Fruit fly (Drosophila melanogaster) whole organism, embryonic: ENCODE measurements around the gene beta'COP.

Experiments used
- Adf1 ChIP-seq: fragments of 200-800 bp; sonication (Bioruptor generic); IDR thresholded peaks from 2 replicates; pipeline ENCODE4 v1.3.6; 2022; ENCODE audit warnings: missing biosample characterization, missing genetic modification characterization
- Aef1 ChIP-seq: fragments of 200-800 bp; sonication (Bioruptor generic); IDR thresholded peaks from 3 replicates; pipeline ENCODE4 v1.3.6; 2022; ENCODE audit warnings: missing biosample characterization, missing genetic modification characterization
- BEAF-32 ChIP-seq: fragments of 200-800 bp; sonication (Bioruptor generic); optimal IDR thresholded peaks from 3 replicates; lab custom pipeline; 2017; ENCODE audit warnings: missing biosample characterization, missing genetic modification characterization, mild to moderate bottlenecking, moderate library complexity, missing genetic modification reagents
- CG11398 ChIP-seq: fragments of 200-800 bp; sonication (Bioruptor generic); optimal IDR thresholded peaks from 2 replicates; lab custom pipeline; 2016; ENCODE audit warnings: missing biosample characterization, missing genetic modification characterization
- CG11696 ChIP-seq: fragments of 200-800 bp; sonication (Bioruptor generic); IDR thresholded peaks from 2 replicates; pipeline ENCODE4 v1.3.6; 2022; ENCODE audit warnings: missing biosample characterization, missing genetic modification characterization
- CG12104 ChIP-seq: fragments of 200-800 bp; sonication (Bioruptor generic); optimal IDR thresholded peaks from 3 replicates; lab custom pipeline; 2016; ENCODE audit warnings: missing biosample characterization, missing genetic modification characterization
- CG17912 ChIP-seq: fragments of 200-800 bp; sonication (Bioruptor generic); optimal IDR thresholded peaks from 2 replicates; lab custom pipeline; 2018; ENCODE audit warnings: missing biosample characterization, mild to moderate bottlenecking, missing genetic modification characterization
- CG18619 ChIP-seq: fragments of 200-800 bp; sonication (Bioruptor generic); optimal IDR thresholded peaks from 3 replicates; lab custom pipeline; 2017; ENCODE audit warnings: missing biosample characterization, mild to moderate bottlenecking, missing genetic modification characterization
- CG30431 ChIP-seq: fragments of 200-800 bp; sonication (Bioruptor generic); optimal IDR thresholded peaks from 2 replicates; lab custom pipeline; 2017; ENCODE audit warnings: missing biosample characterization, missing genetic modification characterization
- CG3065 ChIP-seq: fragments of 200-800 bp; sonication (Bioruptor generic); optimal IDR thresholded peaks from 2 replicates; lab custom pipeline; 2016; ENCODE audit warnings: missing biosample characterization, missing genetic modification characterization
- CG32532 ChIP-seq: fragments of 200-800 bp; sonication (Bioruptor generic); IDR thresholded peaks from 2 replicates; pipeline ENCODE4 v1.3.6; 2022; ENCODE audit warnings: missing biosample characterization, missing genetic modification characterization
- CG4424 ChIP-seq: fragments of 200-800 bp; sonication (Bioruptor generic); optimal IDR thresholded peaks from 3 replicates; lab custom pipeline; 2016; ENCODE audit warnings: missing biosample characterization, missing genetic modification characterization
- CG6175 ChIP-seq: fragments of 200-800 bp; sonication (Bioruptor generic); IDR thresholded peaks from 3 replicates; pipeline ENCODE4 v1.3.6; 2022; ENCODE audit warnings: missing biosample characterization, missing genetic modification characterization
- CG7745 ChIP-seq: fragments of 200-800 bp; sonication (Bioruptor generic); optimal IDR thresholded peaks from 2 replicates; lab custom pipeline; 2018; ENCODE audit warnings: missing biosample characterization, mild to moderate bottlenecking, missing genetic modification characterization, moderate library complexity
- CG8359 ChIP-seq: fragments of 200-800 bp; sonication (Bioruptor generic); optimal IDR thresholded peaks from 2 replicates; lab custom pipeline; 2017; ENCODE audit warnings: missing biosample characterization, mild to moderate bottlenecking, missing genetic modification characterization, borderline replicate concordance
- CG8478 ChIP-seq: fragments of >200 bp; optimal IDR thresholded peaks from 2 replicates; lab custom pipeline; 2018
- CG9437 ChIP-seq: fragments of 200-800 bp; sonication (Bioruptor generic); optimal IDR thresholded peaks from 2 replicates; lab custom pipeline; 2018; ENCODE audit warnings: missing biosample characterization, mild to moderate bottlenecking, missing genetic modification characterization
- CG9797 ChIP-seq: fragments of 200-800 bp; sonication (Bioruptor generic); optimal IDR thresholded peaks from 3 replicates; lab custom pipeline; 2018; ENCODE audit warnings: missing biosample characterization, mild to moderate bottlenecking, missing genetic modification characterization
- Dip3 ChIP-seq: fragments of 200-800 bp; sonication (Bioruptor generic); optimal IDR thresholded peaks from 3 replicates; lab custom pipeline; 2016; ENCODE audit warnings: missing biosample characterization, missing genetic modification characterization
- Dp ChIP-seq: fragments of 200-800 bp; sonication (Bioruptor generic); optimal IDR thresholded peaks from 2 replicates; lab custom pipeline; 2018; ENCODE audit warnings: missing biosample characterization, mild to moderate bottlenecking, missing genetic modification characterization, moderate library complexity
- Lim3 ChIP-seq: fragments of 200-800 bp; sonication (Bioruptor generic); IDR thresholded peaks from 2 replicates; pipeline ENCODE4 v1.3.6; 2022; ENCODE audit warnings: missing biosample characterization, missing genetic modification characterization
- MBD-R2 ChIP-seq: fragments of 200-800 bp; sonication (Bioruptor generic); IDR thresholded peaks from 2 replicates; pipeline ENCODE4 v1.3.6; 2022; ENCODE audit warnings: missing biosample characterization, missing genetic modification characterization
- Mad ChIP-seq: fragments of 200-800 bp; sonication (Bioruptor generic); optimal IDR thresholded peaks from 2 replicates; lab custom pipeline; 2016; ENCODE audit warnings: missing biosample characterization, missing genetic modification characterization
- Neu2 ChIP-seq: fragments of 200-800 bp; sonication (Bioruptor generic); optimal IDR thresholded peaks from 3 replicates; lab custom pipeline; 2016; ENCODE audit warnings: missing biosample characterization, missing genetic modification characterization, borderline replicate concordance
- Ravus ChIP-seq: fragments of 200-800 bp; sonication (Bioruptor generic); IDR thresholded peaks from 2 replicates; pipeline ENCODE4 v1.3.6; 2022; ENCODE audit warnings: missing biosample characterization, missing genetic modification characterization
- Sin3A ChIP-seq: fragments of >200 bp; optimal IDR thresholded peaks from 2 replicates; lab custom pipeline; 2018
- Sry-β ChIP-seq: fragments of 200-800 bp; sonication (Bioruptor generic); optimal IDR thresholded peaks from 2 replicates; lab custom pipeline; 2018; ENCODE audit warnings: missing biosample characterization, mild to moderate bottlenecking, missing genetic modification characterization, moderate library complexity
- Vsx1 ChIP-seq: fragments of 200-800 bp; sonication (Bioruptor generic); optimal IDR thresholded peaks from 2 replicates; lab custom pipeline; 2017; ENCODE audit warnings: missing biosample characterization, mild to moderate bottlenecking, missing genetic modification characterization, missing genetic modification reagents
- ato ChIP-seq: fragments of 200-800 bp; sonication (Bioruptor generic); IDR thresholded peaks from 2 replicates; pipeline ENCODE4 v1.3.6; 2022; ENCODE audit warnings: missing biosample characterization, missing genetic modification characterization; ENCODE audit not compliant: partially characterized antibody
- bigmax ChIP-seq: fragments of 200-800 bp; sonication (Bioruptor generic); optimal IDR thresholded peaks from 2 replicates; lab custom pipeline; 2018; ENCODE audit warnings: missing biosample characterization, mild to moderate bottlenecking, missing genetic modification characterization
- bsh ChIP-seq, 2 experiments: fragments of 200-800 bp; sonication (Bioruptor generic); optimal IDR thresholded peaks; 2 replicates each; lab custom pipeline; 2017 to 2018; ENCODE audit warnings: mild to moderate bottlenecking in 2 of 2, missing biosample characterization in 2 of 2, missing genetic modification characterization in 2 of 2, moderate library complexity in 1 of 2
- chif ChIP-seq, 2 experiments: fragments of 200-800 bp; sonication (Bioruptor generic); optimal IDR thresholded peaks; 3 replicates each; lab custom pipeline; 2016; ENCODE audit warnings: missing biosample characterization in 2 of 2, missing genetic modification characterization in 2 of 2
- fru ChIP-seq: fragments of >200 bp; optimal IDR thresholded peaks from 2 replicates; lab custom pipeline; 2017
- gcm ChIP-seq: fragments of 200-800 bp; sonication (Bioruptor generic); optimal IDR thresholded peaks from 2 replicates; lab custom pipeline; 2019; ENCODE audit warnings: missing biosample characterization, mild to moderate bottlenecking, missing genetic modification characterization, moderate library complexity
- kah ChIP-seq: fragments of 200-800 bp; sonication (Bioruptor generic); optimal IDR thresholded peaks from 2 replicates; lab custom pipeline; 2018; ENCODE audit warnings: missing biosample characterization, mild to moderate bottlenecking, missing genetic modification characterization
- ken ChIP-seq: fragments of 200-800 bp; sonication (Bioruptor generic); IDR thresholded peaks from 3 replicates; pipeline ENCODE4 v1.3.6; 2022; ENCODE audit warnings: missing biosample characterization, missing genetic modification characterization
- rib ChIP-seq: fragments of 200-800 bp; sonication (Bioruptor generic); IDR thresholded peaks from 2 replicates; pipeline ENCODE4 v1.3.6; 2022; ENCODE audit warnings: missing biosample characterization, missing genetic modification characterization
- ro ChIP-seq: fragments of 200-800 bp; sonication (Bioruptor generic); IDR thresholded peaks from 2 replicates; pipeline ENCODE4 v1.3.6; 2022; ENCODE audit warnings: missing biosample characterization, missing genetic modification characterization
- sim ChIP-seq: fragments of 200-800 bp; sonication (Bioruptor generic); IDR thresholded peaks from 2 replicates; pipeline ENCODE4 v1.3.6; 2022; ENCODE audit warnings: missing biosample characterization, missing genetic modification characterization
- ssp ChIP-seq: fragments of 200-800 bp; sonication (Bioruptor generic); IDR thresholded peaks from 2 replicates; pipeline ENCODE4 v1.3.6; 2022; ENCODE audit warnings: missing biosample characterization, missing genetic modification characterization
- stc ChIP-seq: fragments of 200-800 bp; sonication (Bioruptor generic); IDR thresholded peaks from 2 replicates; pipeline ENCODE4 v1.3.6; 2022; ENCODE audit warnings: missing biosample characterization, missing genetic modification characterization
- wdn ChIP-seq: fragments of 200-800 bp; sonication (Bioruptor generic); IDR thresholded peaks from 2 replicates; pipeline ENCODE4 v1.3.6; 2022; ENCODE audit warnings: missing biosample characterization, missing genetic modification characterization
- z ChIP-seq: fragments of 200-800 bp; sonication (Bioruptor generic); IDR thresholded peaks from 3 replicates; pipeline ENCODE4 v1.3.6; 2022; ENCODE audit warnings: missing biosample characterization, missing genetic modification characterization
- zen ChIP-seq: fragments of 200-800 bp; sonication (Bioruptor generic); optimal IDR thresholded peaks from 3 replicates; lab custom pipeline; 2018; ENCODE audit warnings: missing biosample characterization, mild to moderate bottlenecking, missing genetic modification characterization, moderate library complexity

Gene beta'COP

DNA sequence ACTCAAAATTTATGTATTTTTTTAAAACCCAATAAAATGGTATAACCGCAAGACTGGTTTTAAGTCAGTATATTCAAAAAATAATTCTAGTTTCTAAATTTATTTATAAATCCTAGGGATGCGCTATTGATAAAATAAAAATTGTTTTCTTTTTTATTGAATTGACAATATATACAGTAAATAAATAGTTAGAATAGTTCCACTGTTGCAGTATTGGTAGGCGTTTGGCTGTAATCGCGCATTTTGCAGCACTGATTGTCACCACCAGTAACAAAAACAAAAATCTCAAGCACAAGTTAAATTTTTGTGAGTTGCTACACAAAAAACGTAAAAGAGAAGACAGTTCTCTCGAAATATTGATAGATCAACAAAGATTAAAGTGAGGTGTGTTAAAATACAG is 9.8 kb upstream of the beta'COP start, which contains the start of gene CG31855 (continued):
- TF ChIP-seq zen = peak; percentile 26
- peak; percentile 28 for TF ChIP-seq CG30431
- TF ChIP-seq CG17912 (GFP tag; lab: Kevin White, UChicago) = peak; percentile 69
- no peak for TF ChIP-seq CG9797 (GFP tag; lab: Kevin White, UChicago)
- TF ChIP-seq Sin3A (lab: Kevin White, UChicago) = no peak
- TF ChIP-seq Adf1 (GFP tag; lab: Robert Waterston, UW) = no peak; the same call in 1 of the 2 replicates
- no peak for TF ChIP-seq bigmax (GFP tag; lab: Kevin White, UChicago)
- peak; percentile 93 for TF ChIP-seq MBD-R2 (GFP tag; lab: Robert Waterston, UW)
- peak; percentile 52 for TF ChIP-seq Sry-β (GFP tag; lab: Kevin White, UChicago)
- TF ChIP-seq Aef1 (GFP tag; lab: Robert Waterston, UW) = peak; percentile 89
- no peak for TF ChIP-seq CG11398 (GFP tag; lab: Kevin White, UChicago)
- peak; percentile 67 for TF ChIP-seq kah
- TF ChIP-seq chif (GFP tag; optimal IDR thresholded peaks at IDR 0.05; lab: Kevin White, UChicago) = peak; percentile 66 to 73
- peak; percentile 80 for TF ChIP-seq rib (GFP tag; lab: Robert Waterston, UW)
- TF ChIP-seq CG9437 (GFP tag; lab: Kevin White, UChicago) = peak; percentile 68
- no peak for TF ChIP-seq sim (GFP tag; lab: Robert Waterston, UW)
- TF ChIP-seq CG12104 (GFP tag; lab: Kevin White, UChicago) = peak; percentile 67
- TF ChIP-seq CG18619 = peak; percentile 78
- peak; percentile 76 for TF ChIP-seq Mad (GFP tag; lab: Kevin White, UChicago)
- TF ChIP-seq Neu2 (GFP tag; lab: Kevin White, UChicago) = no peak
- TF ChIP-seq CG8359 (GFP tag; lab: Kevin White, UChicago) = no peak
- TF ChIP-seq Vsx1 (GFP tag; lab: Kevin White, UChicago) = peak; percentile 36
- TF ChIP-seq BEAF-32 = peak; percentile 18
- 0 out of 3 replicates have a peak, but pooled peaks have one; percentile 30 for TF ChIP-seq CG6175 (GFP tag; lab: Robert Waterston, UW)
- TF ChIP-seq ro = peak; percentile 39; the same call in 1 of the 2 replicates
- TF ChIP-seq CG3065 (GFP tag; lab: Kevin White, UChicago) = peak; percentile 49
- peak; percentile 12 to 76 for TF ChIP-seq bsh (GFP tag; optimal IDR thresholded peaks at IDR 0.05; lab: Kevin White, UChicago)
- peak; percentile 76 for TF ChIP-seq stc (GFP tag; lab: Robert Waterston, UW)
- TF ChIP-seq Dp (GFP tag; lab: Kevin White, UChicago) = peak; percentile 25
- peak; percentile 90 for TF ChIP-seq CG32532
- peak; percentile 68 for TF ChIP-seq gcm
- no peak for TF ChIP-seq Lim3 (GFP tag; lab: Robert Waterston, UW)
- peak; percentile 51 for TF ChIP-seq Dip3 (GFP tag; lab: Kevin White, UChicago)
- no peak for TF ChIP-seq CG8478
- peak; percentile 9; the same call in 1 of the 2 replicates for TF ChIP-seq Ravus (GFP tag; lab: Robert Waterston, UW)
- TF ChIP-seq CG11696 (GFP tag; lab: Robert Waterston, UW) = peak; percentile 25; the same call in 1 of the 2 replicates
- TF ChIP-seq wdn (GFP tag; lab: Robert Waterston, UW) = peak; percentile 70
- no peak for TF ChIP-seq ato (GFP tag; lab: Robert Waterston, UW)
- no peak for TF ChIP-seq CG7745 (tag; lab: Kevin White, UChicago)
- TF ChIP-seq fru (lab: Kevin White, UChicago) = no peak
- TF ChIP-seq z (GFP tag; lab: Robert Waterston, UW) = no peak
- peak; percentile 50 for TF ChIP-seq ssp
- peak; percentile 89 for TF ChIP-seq ken
- peak; percentile 86 for TF ChIP-seq CG4424 (GFP tag; lab: Kevin White, UChicago)
